Fruit fly (Drosophila melanogaster) Kc167 (cell line): ENCODE results near the gene CG43134.

Experiments used
- Myc ChIP-seq: fragments of >200 bp; optimal IDR thresholded peaks from 2 replicates; lab custom pipeline; 2017; ENCODE audit warnings: missing external identifiers
- Sin3A ChIP-seq: fragments of >200 bp; optimal IDR thresholded peaks from 2 replicates; lab custom pipeline; 2018; ENCODE audit warnings: missing external identifiers
- h ChIP-seq: fragments of >200 bp; optimal IDR thresholded peaks from 3 replicates; lab custom pipeline; 2018; ENCODE audit warnings: missing external identifiers
- insv ChIP-seq: fragments of >200 bp; optimal IDR thresholded peaks from 3 replicates; lab custom pipeline; 2018; ENCODE audit warnings: missing external identifiers
- psq ChIP-seq: fragments of >200 bp; optimal IDR thresholded peaks from 2 replicates; lab custom pipeline; 2017; ENCODE audit warnings: missing external identifiers
- ttk ChIP-seq: sonication (Bioruptor generic); optimal IDR thresholded peaks from 2 replicates; lab custom pipeline; 2017; ENCODE audit warnings: missing external identifiers

Gene CG43134

DNA sequence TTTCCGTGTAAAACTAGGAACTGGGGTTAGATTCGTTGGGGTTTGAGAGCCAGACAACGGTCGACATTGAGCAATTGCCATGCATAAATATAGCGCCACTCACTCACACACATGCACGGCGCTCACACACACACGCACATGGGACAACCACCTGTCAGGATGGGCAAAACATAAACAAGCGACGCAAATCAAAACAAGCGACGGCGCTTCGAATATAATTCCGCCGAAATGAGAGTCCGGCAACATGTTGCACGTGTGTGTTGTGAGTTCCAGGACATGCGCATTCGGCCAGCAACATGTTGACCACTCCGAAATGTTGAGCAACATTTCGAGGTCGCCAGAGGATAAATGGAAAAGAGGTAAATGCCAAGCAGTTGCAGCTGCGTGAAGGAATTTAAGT is 33.7 kb downstream of the CG43134 start:
- TF ChIP-seq ttk (no peak), h (lab: Kevin White, UChicago) (no peak), psq (no peak), insv (no peak), Myc (no peak), Sin3A (lab: Kevin White, UChicago) (no peak)

DNA sequence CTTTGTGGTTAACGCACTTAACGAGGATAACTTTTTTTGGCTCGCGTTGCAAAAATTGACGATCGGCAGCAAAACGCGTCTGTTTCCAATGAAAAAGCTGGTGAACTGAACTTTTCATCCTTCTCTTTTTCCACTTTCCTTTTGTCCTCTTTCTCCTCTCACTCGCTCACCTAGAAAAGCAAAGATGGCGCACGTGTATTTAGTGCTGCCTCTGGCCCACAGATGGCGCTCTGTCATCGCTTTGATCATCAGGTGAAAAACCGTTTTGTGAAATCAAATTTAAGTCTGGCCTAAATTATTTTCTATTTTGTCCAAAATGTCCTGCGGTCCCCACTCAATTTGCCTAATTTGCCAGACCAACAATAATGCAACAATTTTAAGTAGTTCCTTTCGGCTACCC is 46.3 kb downstream of the CG43134 start:
- TF ChIP-seq Myc (no peak), h (lab: Kevin White, UChicago) (no peak), psq (no peak), insv (no peak), ttk (no peak), Sin3A (lab: Kevin White, UChicago) (no peak)
